Worm (Caenorhabditis elegans): ENCODE data around the gene C44B11.4.

- no peak for TF ChIP-seq flt-1 (GFP tag; IDR thresholded peaks at IDR 0.05)
- no peak for TF ChIP-seq ztf-29 (GFP tag; IDR thresholded peaks at IDR 0.05)
- TF ChIP-seq ztf-23 (GFP tag; IDR thresholded peaks at IDR 0.05) = no peak
- no peak; the same call in 1 of the 2 replicates for TF ChIP-seq T22C8.4 (GFP tag; IDR thresholded peaks at IDR 0.05)
- no peak for TF ChIP-seq ref-1 (GFP tag; conservative IDR thresholded peaks at IDR 0.05)
- TF ChIP-seq med-1 (GFP tag; optimal IDR thresholded peaks at IDR 0.05; ENCODE audit: insufficient read depth) = no peak
- TF ChIP-seq cog-1 (tag; optimal IDR thresholded peaks at IDR 0.05) = no peak
These were observed 32.0 kb downstream of the C44B11.4 start for ce11 chrIII:3111534-3111933.
